Fruit fly (Drosophila melanogaster) whole organism, embryonic: ENCODE data around the gene CG7231.

Experiments
- Abd-B ChIP-seq: fragments of 200-800 bp; sonication (Bioruptor generic); optimal IDR thresholded peaks from 2 replicates; lab custom pipeline; 2018; ENCODE audit warnings: missing biosample characterization, mild to moderate bottlenecking, missing genetic modification characterization, moderate library complexity
- Blimp-1 ChIP-seq: fragments of 200-800 bp; sonication (Bioruptor generic); optimal IDR thresholded peaks from 3 replicates; lab custom pipeline; 2018; ENCODE audit warnings: missing biosample characterization, missing genetic modification characterization, mild to moderate bottlenecking, moderate library complexity, missing genetic modification reagents
- CG10321 ChIP-seq: fragments of 200-800 bp; sonication (Bioruptor generic); IDR thresholded peaks from 2 replicates; pipeline ENCODE4 v1.3.6; 2022; ENCODE audit warnings: missing biosample characterization, missing genetic modification characterization
- CG10431 ChIP-seq: fragments of 200-800 bp; sonication (Bioruptor generic); optimal IDR thresholded peaks from 3 replicates; lab custom pipeline; 2018; ENCODE audit warnings: missing biosample characterization, mild to moderate bottlenecking, missing genetic modification characterization
- CG11093 ChIP-seq: fragments of 200-800 bp; sonication (Bioruptor generic); IDR thresholded peaks from 3 replicates; pipeline ENCODE4 v1.3.6; 2022; ENCODE audit warnings: missing biosample characterization, missing genetic modification characterization
- CG11504 ChIP-seq: fragments of 200-800 bp; sonication (Bioruptor generic); optimal IDR thresholded peaks from 3 replicates; lab custom pipeline; 2019; ENCODE audit warnings: missing biosample characterization, mild to moderate bottlenecking, missing genetic modification characterization, moderate library complexity
- CG14710 ChIP-seq: fragments of 200-800 bp; sonication (Bioruptor generic); optimal IDR thresholded peaks from 3 replicates; lab custom pipeline; 2019; ENCODE audit warnings: missing biosample characterization, mild to moderate bottlenecking, missing genetic modification characterization, moderate library complexity
- CG18262 ChIP-seq: fragments of 200-800 bp; optimal IDR thresholded peaks from 3 replicates; lab custom pipeline; 2019; ENCODE audit warnings: missing biosample characterization, mild to moderate bottlenecking, missing genetic modification characterization, moderate library complexity
- CG18764 ChIP-seq: fragments of 200-800 bp; sonication (Bioruptor generic); optimal IDR thresholded peaks from 3 replicates; lab custom pipeline; 2016; ENCODE audit warnings: missing biosample characterization, missing genetic modification characterization
- CG2199 ChIP-seq: fragments of 200-800 bp; sonication (Bioruptor generic); IDR thresholded peaks from 3 replicates; pipeline ENCODE4 v1.3.6; 2022; ENCODE audit warnings: missing biosample characterization, missing genetic modification characterization
- CG31441 ChIP-seq: fragments of 200-800 bp; sonication (Bioruptor generic); IDR thresholded peaks from 2 replicates; pipeline ENCODE4 v1.3.6; 2022; ENCODE audit warnings: missing biosample characterization, missing genetic modification characterization
- CG3726 ChIP-seq: fragments of 200-800 bp; sonication (Bioruptor generic); IDR thresholded peaks from 3 replicates; pipeline ENCODE4, ENCODE4 v1.3.6; 2022; ENCODE audit warnings: missing biosample characterization, missing genetic modification characterization
- CG4328 ChIP-seq: fragments of 200-800 bp; sonication (Bioruptor generic); optimal IDR thresholded peaks from 3 replicates; lab custom pipeline; 2017; ENCODE audit warnings: missing biosample characterization, missing genetic modification reagents, missing genetic modification characterization
- CG6175 ChIP-seq: fragments of 200-800 bp; sonication (Bioruptor generic); IDR thresholded peaks from 3 replicates; pipeline ENCODE4 v1.3.6; 2022; ENCODE audit warnings: missing biosample characterization, missing genetic modification characterization
- CG6689 ChIP-seq: fragments of 200-800 bp; sonication (Bioruptor generic); IDR thresholded peaks from 2 replicates; pipeline ENCODE4 v1.3.6; 2022; ENCODE audit warnings: missing biosample characterization, missing genetic modification characterization
- CG9932 ChIP-seq: fragments of 200-800 bp; sonication (Bioruptor generic); IDR thresholded peaks from 2 replicates; pipeline ENCODE4 v1.3.6; 2022; ENCODE audit warnings: missing biosample characterization, missing genetic modification characterization
- D19A ChIP-seq: fragments of 200-800 bp; optimal IDR thresholded peaks from 3 replicates; lab custom pipeline; 2019; ENCODE audit warnings: missing biosample characterization, mild to moderate bottlenecking, missing genetic modification characterization, moderate library complexity
- Doc3 ChIP-seq: fragments of 200-800 bp; sonication (Bioruptor generic); IDR thresholded peaks from 3 replicates; pipeline ENCODE4 v1.3.6; 2022; ENCODE audit warnings: missing biosample characterization, missing genetic modification characterization; ENCODE audit not compliant: partially characterized antibody
- Drgx ChIP-seq: fragments of 200-800 bp; sonication (Bioruptor generic); IDR thresholded peaks from 2 replicates; pipeline ENCODE4 v1.3.6; 2022; ENCODE audit warnings: missing biosample characterization, missing genetic modification characterization
- E2f1 ChIP-seq: fragments of 200-800 bp; sonication (Bioruptor generic); IDR thresholded peaks from 2 replicates; pipeline ENCODE4 v1.3.6; 2022; ENCODE audit warnings: missing biosample characterization, missing genetic modification characterization
- E2f2 ChIP-seq: fragments of 200-800 bp; sonication (Bioruptor generic); IDR thresholded peaks from 2 replicates; pipeline ENCODE4 v1.3.6; 2022; ENCODE audit warnings: missing biosample characterization, missing genetic modification characterization
- Ets65A ChIP-seq: fragments of 200-800 bp; sonication (Bioruptor generic); peaks from one replicate; lab custom pipeline; 2016; ENCODE audit warnings: missing biosample characterization, missing genetic modification characterization
- Neu2 ChIP-seq: fragments of 200-800 bp; sonication (Bioruptor generic); optimal IDR thresholded peaks from 3 replicates; lab custom pipeline; 2016; ENCODE audit warnings: missing biosample characterization, missing genetic modification characterization, borderline replicate concordance
- Rfx ChIP-seq: fragments of 200-800 bp; sonication (Bioruptor generic); IDR thresholded peaks from 2 replicates; pipeline ENCODE4 v1.3.6; 2022; ENCODE audit warnings: missing biosample characterization, missing genetic modification characterization
- Six4 ChIP-seq: fragments of 200-800 bp; sonication (Bioruptor generic); optimal IDR thresholded peaks from 2 replicates; lab custom pipeline; 2016; ENCODE audit warnings: missing biosample characterization, missing genetic modification characterization
- TFAM ChIP-seq: fragments of 200-800 bp; sonication (Bioruptor generic); optimal IDR thresholded peaks from 2 replicates; lab custom pipeline; 2017; ENCODE audit warnings: missing biosample characterization, missing genetic modification characterization, inconsistent platforms
- Xrp1 ChIP-seq: fragments of 200-800 bp; sonication (Bioruptor generic); IDR thresholded peaks from 2 replicates; pipeline ENCODE4 v1.3.6; 2022; ENCODE audit warnings: missing biosample characterization, missing genetic modification characterization
- br ChIP-seq: fragments of >200 bp; optimal IDR thresholded peaks from 2 replicates; lab custom pipeline; 2017
- esg ChIP-seq: fragments of 200-800 bp; sonication (Bioruptor generic); conservative IDR thresholded peaks from 2 replicates; pipeline ENCODE4 v1.3.6; 2022; ENCODE audit warnings: missing biosample characterization, missing genetic modification characterization
- fu2 ChIP-seq: fragments of 200-800 bp; sonication (Bioruptor generic); optimal IDR thresholded peaks from 2 replicates; lab custom pipeline; 2016; ENCODE audit warnings: missing biosample characterization, missing genetic modification characterization
- grau ChIP-seq: fragments of 200-800 bp; optimal IDR thresholded peaks from 3 replicates; lab custom pipeline; 2019; ENCODE audit warnings: missing biosample characterization, mild to moderate bottlenecking, missing genetic modification characterization, moderate library complexity
- gsb-n ChIP-seq: fragments of 200-800 bp; sonication (Bioruptor generic); optimal IDR thresholded peaks from 3 replicates; lab custom pipeline; 2018; ENCODE audit warnings: missing biosample characterization, mild to moderate bottlenecking, missing genetic modification characterization
- kay ChIP-seq: fragments of 200-800 bp; sonication (Bioruptor generic); optimal IDR thresholded peaks from 2 replicates; lab custom pipeline; 2016; ENCODE audit warnings: missing biosample characterization, missing genetic modification characterization
- luna ChIP-seq: fragments of 200-800 bp; sonication (Bioruptor generic); optimal IDR thresholded peaks from 2 replicates; lab custom pipeline; 2016; ENCODE audit warnings: missing biosample characterization, missing genetic modification characterization
- nau ChIP-seq: fragments of 200-800 bp; sonication (Bioruptor generic); optimal IDR thresholded peaks from 3 replicates; lab custom pipeline; 2017; ENCODE audit warnings: missing biosample characterization, mild to moderate bottlenecking, missing genetic modification characterization, missing genetic modification reagents
- nmo ChIP-seq: fragments of 200-800 bp; sonication (Bioruptor generic); optimal IDR thresholded peaks from 2 replicates; lab custom pipeline; 2018; ENCODE audit warnings: missing biosample characterization, mild to moderate bottlenecking, missing genetic modification characterization, moderate library complexity
- pan ChIP-seq, 4 experiments: fragments of >200 bp in 3 of 4; fragments of 200-800 bp in 1 of 4; sonication (Bioruptor generic) in 1 of 4; optimal IDR thresholded peaks in 3 of 4; IDR thresholded peaks in 1 of 4; 2 replicates each; pipeline versions ENCODE4 v1.3.6 to Lab custom; 2017 to 2022; ENCODE audit warnings: missing biosample characterization in 2 of 4, missing genetic modification characterization in 2 of 4, mixed read lengths in 1 of 4
- phol ChIP-seq: fragments of 200-800 bp; sonication (Bioruptor generic); optimal IDR thresholded peaks from 3 replicates; lab custom pipeline; 2018; ENCODE audit warnings: missing biosample characterization, mild to moderate bottlenecking, missing genetic modification characterization, moderate library complexity
- ranshi ChIP-seq: fragments of 200-800 bp; sonication (Bioruptor generic); IDR thresholded peaks from 2 replicates; pipeline ENCODE4 v1.3.6; 2022; ENCODE audit warnings: missing biosample characterization, missing genetic modification characterization
- run ChIP-seq: fragments of 200-800 bp; sonication (Bioruptor generic); optimal IDR thresholded peaks from 3 replicates; lab custom pipeline; 2018; ENCODE audit warnings: missing biosample characterization, mild to moderate bottlenecking, missing genetic modification characterization
- stc ChIP-seq: fragments of 200-800 bp; sonication (Bioruptor generic); IDR thresholded peaks from 2 replicates; pipeline ENCODE4 v1.3.6; 2022; ENCODE audit warnings: missing biosample characterization, missing genetic modification characterization
- tin ChIP-seq: fragments of 200-800 bp; sonication (Bioruptor generic); optimal IDR thresholded peaks from 3 replicates; lab custom pipeline; 2016; ENCODE audit warnings: missing biosample characterization, missing genetic modification characterization
- twi ChIP-seq: fragments of 200-800 bp; optimal IDR thresholded peaks from 2 replicates; lab custom pipeline; 2019; ENCODE audit warnings: missing biosample characterization, mild to moderate bottlenecking, missing genetic modification characterization, moderate library complexity
- vfl ChIP-seq: fragments of 200-800 bp; sonication (Bioruptor generic); optimal IDR thresholded peaks from 2 replicates; lab custom pipeline; 2016; ENCODE audit warnings: missing biosample characterization, missing genetic modification characterization
- wek ChIP-seq: fragments of 200-800 bp; sonication (Bioruptor generic); optimal IDR thresholded peaks from 3 replicates; lab custom pipeline; 2018; ENCODE audit warnings: missing biosample characterization, mild to moderate bottlenecking, missing genetic modification characterization, moderate library complexity

The CG7231 gene

dm6 chr2L:7993984-7994854 lies 10.5 kb downstream of the CG7231 start, which contains the start of gene pes (continued):
- TF ChIP-seq CG4328, result peak; percentile 94

DNA sequence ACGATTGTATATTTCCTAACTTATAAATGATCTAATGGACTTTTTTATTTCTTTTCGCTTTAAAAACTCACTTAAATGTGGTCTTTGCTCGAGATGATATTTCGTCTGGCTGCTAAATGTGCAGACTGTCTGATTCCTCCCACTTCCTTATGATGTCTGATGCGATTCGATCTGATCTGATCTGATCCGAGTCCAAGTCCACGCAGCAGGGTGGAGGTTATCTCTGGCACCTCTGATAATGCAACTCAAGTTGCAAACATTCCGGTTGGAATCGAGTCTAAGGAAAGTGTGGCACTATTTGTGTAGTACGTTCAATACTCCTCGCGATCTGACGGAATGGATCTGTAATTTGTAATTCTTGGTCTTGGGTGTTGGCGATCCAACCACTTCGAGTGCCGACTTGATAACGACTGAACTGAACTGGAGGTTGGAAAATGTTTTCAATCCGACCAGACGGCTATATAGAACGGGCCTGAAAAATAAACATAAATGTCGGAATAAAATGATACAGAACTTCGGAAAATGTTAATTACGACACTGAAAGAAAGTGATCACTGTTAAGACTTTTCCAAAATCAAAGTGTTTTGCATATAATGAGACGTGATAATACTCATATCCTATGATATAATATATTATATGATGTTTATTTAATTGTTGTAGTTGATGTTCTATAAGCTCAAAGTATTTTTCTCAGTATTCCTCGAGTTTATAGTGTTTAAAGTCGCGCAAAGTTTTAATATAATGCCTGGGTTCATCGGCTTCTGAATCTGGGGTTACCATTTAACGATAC lies 13.7 kb downstream of the CG7231 start:
- TF ChIP-seq TFAM (no peak), E2f2 (GFP tag; lab: Robert Waterston, UW) (peak; percentile 23; the same call in 1 of the 2 replicates), luna (GFP tag; lab: Kevin White, UChicago) (no peak), CG18262 (peak; percentile 63), CG6175 (GFP tag; lab: Robert Waterston, UW) (no peak), Drgx (GFP tag; lab: Robert Waterston, UW) (0 out of 2 replicates have a peak, but pooled peaks have one; percentile 40), Six4 (GFP tag; lab: Kevin White, UChicago) (peak; percentile 15), CG31441 (GFP tag; lab: Robert Waterston, UW) (peak; percentile 55), CG18764 (GFP tag; lab: Kevin White, UChicago) (peak; percentile 24), Rfx (no peak), phol (tag; lab: Kevin White, UChicago) (peak; percentile 57), Neu2 (GFP tag; lab: Kevin White, UChicago) (no peak), Blimp-1 (GFP tag; lab: Kevin White, UChicago) (peak; percentile 44), esg (GFP tag; lab: Robert Waterston, UW) (0 out of 2 replicates have a peak, but pooled peaks have one; percentile 10), twi (tag; lab: Kevin White, UChicago) (no peak), fu2 (GFP tag; lab: Kevin White, UChicago) (no peak), run (tag; lab: Kevin White, UChicago) (no peak), CG14710 (tag; lab: Kevin White, UChicago) (peak; percentile 35), ranshi (GFP tag; lab: Robert Waterston, UW) (0 out of 2 replicates have a peak, but pooled peaks have one; percentile 14), pan (optimal IDR thresholded peaks at IDR 0.05; lab: Kevin White, UChicago) (no peak), pan (GFP tag; optimal IDR thresholded peaks at IDR 0.05 in 1 of 2, IDR thresholded peaks at IDR 0.05 in 1 of 2) (peak in 1 of 2 experiments; percentile 51), E2f1 (0 out of 2 replicates have a peak, but pooled peaks have one; percentile 10), Xrp1 (GFP tag; lab: Robert Waterston, UW) (peak; percentile 59; the same call in 1 of the 2 replicates), Ets65A (GFP tag; lab: Kevin White, UChicago) (peak; percentile 33), CG10321 (GFP tag; lab: Robert Waterston, UW) (no peak), CG11093 (GFP tag; lab: Robert Waterston, UW) (no peak), grau (tag; lab: Kevin White, UChicago) (peak; percentile 31), gsb-n (no peak), Abd-B (GFP tag; lab: Kevin White, UChicago) (peak; percentile 21), CG9932 (GFP tag; lab: Robert Waterston, UW) (no peak), kay (GFP tag; lab: Kevin White, UChicago) (no peak), Doc3 (no peak), CG10431 (GFP tag; lab: Kevin White, UChicago) (no peak), wek (GFP tag; lab: Kevin White, UChicago) (no peak), nau (GFP tag; lab: Kevin White, UChicago) (no peak), vfl (no peak), D19A (tag; lab: Kevin White, UChicago) (peak; percentile 18), stc (GFP tag; lab: Robert Waterston, UW) (0 out of 2 replicates have a peak, but pooled peaks have one; percentile 33), br (lab: Kevin White, UChicago) (no peak), tin (peak; percentile 1), CG6689 (0 out of 2 replicates have a peak, but pooled peaks have one; percentile 24), CG11504 (tag; lab: Kevin White, UChicago) (peak; percentile 59), CG2199 (GFP tag; lab: Robert Waterston, UW) (0 out of 3 replicates have a peak, but pooled peaks have one; percentile 18), CG3726 (GFP tag; lab: Robert Waterston, UW) (no peak), nmo (GFP tag; lab: Kevin White, UChicago) (peak; percentile 43)
